Worm (Caenorhabditis elegans): Measurements from ENCODE around the gene C46G7.1.
"Not testable (repeated sequence)": the region's sequence is repeated elsewhere in the genome, so short reads cannot be mapped to it uniquely, and the experiment has no call there.

C46G7.1 gene

DNA sequence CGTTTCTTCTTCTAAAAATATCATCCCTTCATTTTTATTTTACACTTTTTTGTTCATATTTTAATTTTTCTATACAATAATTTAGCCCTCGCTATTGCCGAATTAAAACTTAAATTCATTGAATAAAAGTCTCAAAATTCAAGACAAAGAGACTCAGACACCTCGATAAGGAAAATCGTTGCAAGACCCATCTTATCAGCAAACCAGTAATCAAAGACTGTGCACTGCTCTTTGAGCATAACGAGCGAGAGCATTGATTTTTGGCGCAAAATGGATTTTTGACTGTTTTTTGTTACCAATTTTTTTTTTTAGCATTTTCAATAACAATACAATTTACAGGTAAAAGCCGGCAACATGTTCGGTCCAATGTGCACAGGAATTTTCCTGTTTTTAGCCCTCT, at the start of gene C46G7.1:
Gene C46G7.1 (plus strand): TSS at position 340 of the 400 bp plus-strand sequence.
- no peak for TF ChIP-seq unc-62 (GFP tag; optimal IDR thresholded peaks at IDR 0.05)

DNA sequence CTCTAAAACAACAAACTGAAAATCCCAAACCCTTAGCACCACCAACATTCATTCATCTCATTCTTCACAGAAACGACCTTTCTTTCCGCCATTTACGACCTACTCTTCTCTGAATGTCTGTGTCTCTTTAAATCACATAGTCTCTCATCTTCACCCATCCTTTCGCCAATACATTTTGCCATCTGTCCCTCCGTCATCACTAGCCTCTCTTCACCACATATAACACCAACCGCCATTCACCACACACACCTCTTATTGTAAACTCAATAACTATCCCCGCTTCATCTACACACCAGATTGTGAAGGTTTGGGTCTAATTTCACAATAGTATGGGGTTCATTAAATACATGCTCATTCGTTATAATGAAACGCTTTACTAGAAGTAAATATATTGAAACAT, 47.3 kb upstream of the C46G7.1 start:
- TF ChIP-seq unc-62 (GFP tag; optimal IDR thresholded peaks at IDR 0.05), result no peak

DNA sequence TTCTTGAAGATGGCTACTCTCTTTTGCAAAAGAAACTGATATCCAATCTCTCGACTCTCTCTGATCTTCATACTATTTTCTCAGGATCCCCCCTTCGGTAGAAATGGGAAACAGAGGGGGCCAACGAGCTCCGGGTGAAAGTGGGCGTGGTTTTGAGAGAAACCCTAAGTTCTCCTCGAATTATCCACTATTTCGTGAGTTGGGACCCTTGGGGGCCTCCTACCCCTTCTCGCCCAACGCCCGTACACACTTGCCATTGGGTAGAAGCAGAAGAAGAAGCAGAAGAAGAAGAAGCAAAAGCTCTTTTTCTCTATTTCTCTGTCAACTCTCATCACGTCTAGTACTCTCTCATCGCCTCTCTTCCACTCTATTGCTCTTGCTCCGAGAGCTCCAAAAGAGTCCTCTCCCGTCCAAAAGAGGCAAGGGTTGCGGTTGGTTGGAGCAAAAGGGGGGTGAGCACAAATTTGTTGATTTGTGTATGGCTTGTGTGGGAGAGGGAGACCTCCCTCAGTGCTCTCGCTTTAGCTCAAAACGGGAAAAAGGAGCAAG, 43.8 kb upstream of the C46G7.1 start:
- TF ChIP-seq unc-62 (GFP tag; optimal IDR thresholded peaks at IDR 0.05), result no peak

DNA sequence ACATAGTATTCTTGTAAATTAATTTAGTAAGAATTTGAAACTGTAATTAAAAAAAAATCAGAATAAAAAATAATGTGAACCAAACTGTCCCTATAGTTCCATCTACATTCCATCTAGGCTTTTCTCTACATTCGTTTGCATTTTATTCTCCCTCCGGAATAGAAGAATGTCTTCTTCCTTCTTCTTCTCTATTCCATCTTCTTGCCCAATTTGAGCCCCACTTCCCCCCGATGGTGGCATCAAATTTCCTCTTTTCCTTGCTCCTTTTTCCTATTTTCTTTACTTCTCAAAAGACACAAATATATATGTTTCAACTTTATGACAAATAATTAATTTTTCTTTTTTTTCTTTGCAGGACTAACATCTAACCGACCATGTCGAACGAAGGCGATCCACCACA, 42.6 kb upstream of the C46G7.1 start, which contains the start of gene unc-44:
Gene unc-44 (plus strand): TSS at position 356 of the 400 bp plus-strand sequence.
- TF ChIP-seq unc-62 (GFP tag; optimal IDR thresholded peaks at IDR 0.05), result no peak

DNA sequence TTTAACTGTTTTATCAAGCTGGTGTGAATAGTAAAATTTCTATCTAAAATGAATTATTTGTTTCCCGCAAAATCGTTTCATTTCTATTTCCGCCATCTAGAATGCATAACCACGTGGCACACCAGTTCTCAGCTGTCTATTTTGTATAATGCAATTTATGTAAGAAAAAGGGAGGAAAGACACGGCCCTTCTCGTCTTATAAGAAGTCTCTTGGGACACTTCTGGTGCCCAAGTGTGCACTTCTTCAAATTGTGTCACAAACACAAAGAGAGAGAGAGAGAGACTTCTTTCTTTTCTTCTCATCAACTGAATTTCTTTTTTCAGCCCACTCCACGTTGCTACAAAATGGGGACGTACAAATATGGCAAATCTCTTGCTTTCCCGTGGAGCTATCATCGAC, 40.5 kb upstream of the C46G7.1 start:
- TF ChIP-seq unc-62 (GFP tag; optimal IDR thresholded peaks at IDR 0.05), result no peak

DNA sequence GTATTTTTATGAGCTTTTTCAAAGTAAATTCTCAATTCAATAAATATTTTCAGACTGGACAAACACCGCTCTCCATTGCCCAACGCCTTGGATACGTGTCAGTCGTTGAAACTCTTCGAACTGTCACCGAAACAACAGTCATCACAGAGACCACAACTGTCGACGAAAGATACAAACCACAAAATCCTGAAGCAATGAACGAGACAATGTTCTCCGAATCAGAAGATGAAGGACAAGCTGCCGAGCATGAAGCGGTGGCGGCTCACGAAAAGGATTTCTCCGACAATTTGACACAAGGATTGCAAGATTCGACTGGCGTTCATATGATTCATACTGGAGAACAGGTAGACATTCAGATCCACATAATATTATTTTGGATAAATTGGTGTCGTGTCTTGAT, 38.0 kb upstream of the C46G7.1 start:
- no peak for TF ChIP-seq unc-62 (GFP tag; optimal IDR thresholded peaks at IDR 0.05)

DNA sequence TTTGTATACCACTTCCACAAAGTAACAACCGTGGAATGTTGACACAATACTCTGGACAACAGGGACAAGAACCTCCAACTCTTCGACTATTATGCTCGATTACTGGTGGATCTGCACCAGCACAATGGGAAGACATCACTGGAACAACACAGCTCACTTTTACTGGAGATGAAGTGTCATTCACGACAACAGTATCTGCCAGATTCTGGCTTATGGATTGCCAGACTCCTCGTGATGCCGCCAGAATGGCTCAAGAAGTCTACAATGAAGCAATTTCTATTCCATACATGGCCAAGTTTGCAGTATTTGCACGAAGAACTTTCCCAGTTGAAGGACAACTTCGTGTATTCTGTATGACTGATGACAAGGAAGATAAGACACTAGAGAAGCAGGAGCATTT, 34.6 kb upstream of the C46G7.1 start:
- TF ChIP-seq unc-62 (GFP tag; optimal IDR thresholded peaks at IDR 0.05), result no peak

DNA sequence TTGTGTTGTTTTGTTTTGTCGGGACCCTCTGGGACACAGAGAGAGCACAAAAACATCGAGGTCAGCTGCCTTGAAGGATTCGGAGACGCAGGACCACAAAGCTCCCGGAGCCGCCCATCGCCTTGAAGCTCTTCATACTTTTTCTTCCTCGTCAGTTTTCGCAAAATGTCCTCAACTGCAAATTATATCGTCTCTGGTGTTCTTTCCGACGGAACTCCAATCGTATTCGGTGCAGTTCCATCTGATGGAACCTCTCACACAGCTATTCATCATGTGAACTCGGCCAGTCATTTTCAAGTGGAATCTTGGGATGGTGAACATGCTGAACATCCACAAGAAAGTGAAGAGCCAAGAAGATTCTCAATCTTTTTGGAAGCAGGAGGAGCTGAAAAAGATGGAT, 32.4 kb upstream of the C46G7.1 start:
- TF ChIP-seq unc-62 (GFP tag; optimal IDR thresholded peaks at IDR 0.05), result no peak

DNA sequence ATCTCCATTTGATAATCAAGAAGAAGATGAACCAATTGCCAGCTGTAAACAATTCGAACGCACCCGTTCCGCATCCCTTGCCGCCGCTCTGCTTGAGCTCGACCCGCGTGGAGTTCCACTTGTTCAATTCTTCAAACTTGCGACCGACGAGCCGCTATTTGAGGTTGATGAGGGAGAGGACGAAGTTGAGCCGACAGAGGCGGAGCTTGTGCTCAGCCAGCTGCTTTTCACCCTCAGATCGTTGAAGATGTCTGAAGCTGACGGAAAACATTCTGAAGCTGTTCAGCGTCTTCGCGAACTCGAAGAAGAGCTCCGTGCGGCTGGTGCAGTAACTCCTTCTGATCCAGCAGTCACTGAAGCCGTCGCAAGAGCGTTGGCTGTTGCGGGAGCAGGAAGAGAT, 32.0 kb upstream of the C46G7.1 start:
- TF ChIP-seq unc-62 (GFP tag; optimal IDR thresholded peaks at IDR 0.05), result no peak

DNA sequence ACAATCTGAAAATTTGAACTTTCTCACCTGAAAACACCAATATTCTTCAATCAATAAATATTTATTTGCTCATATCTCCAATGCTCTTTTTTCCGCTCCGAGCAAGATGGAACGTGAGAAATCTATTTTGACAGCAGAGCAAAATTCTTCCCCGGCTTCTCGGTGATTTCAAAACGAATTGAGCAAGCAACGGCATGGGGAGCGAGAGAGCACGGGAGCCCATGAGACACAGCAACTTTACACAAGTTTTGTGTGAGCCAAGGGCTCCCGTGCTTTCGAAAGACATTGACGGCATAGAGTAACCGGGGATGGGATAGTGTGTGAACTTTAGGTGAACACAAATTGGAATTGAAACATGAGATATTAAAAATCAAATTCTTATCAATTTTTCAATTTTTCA, 31.0 kb upstream of the C46G7.1 start:
- no peak for TF ChIP-seq unc-62 (GFP tag; optimal IDR thresholded peaks at IDR 0.05)

DNA sequence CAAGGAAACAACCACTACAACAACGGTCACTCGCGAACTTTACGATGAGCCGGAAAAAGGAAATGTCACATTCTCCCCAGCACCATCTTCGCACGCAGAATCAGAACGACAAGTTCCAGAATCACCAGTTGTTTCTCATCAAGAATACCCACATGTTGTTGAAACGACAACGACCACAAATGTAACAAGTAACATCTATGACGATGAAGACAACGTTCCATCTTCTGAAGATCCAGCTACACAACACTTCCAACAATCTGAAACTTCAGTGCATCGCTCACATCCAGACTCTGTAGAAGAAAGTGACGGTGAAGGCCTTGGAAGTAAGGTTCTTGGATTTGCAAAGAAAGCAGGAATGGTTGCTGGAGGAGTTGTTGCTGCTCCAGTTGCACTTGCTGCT, 27.3 kb upstream of the C46G7.1 start:
- no peak for TF ChIP-seq unc-62 (GFP tag; optimal IDR thresholded peaks at IDR 0.05)

DNA sequence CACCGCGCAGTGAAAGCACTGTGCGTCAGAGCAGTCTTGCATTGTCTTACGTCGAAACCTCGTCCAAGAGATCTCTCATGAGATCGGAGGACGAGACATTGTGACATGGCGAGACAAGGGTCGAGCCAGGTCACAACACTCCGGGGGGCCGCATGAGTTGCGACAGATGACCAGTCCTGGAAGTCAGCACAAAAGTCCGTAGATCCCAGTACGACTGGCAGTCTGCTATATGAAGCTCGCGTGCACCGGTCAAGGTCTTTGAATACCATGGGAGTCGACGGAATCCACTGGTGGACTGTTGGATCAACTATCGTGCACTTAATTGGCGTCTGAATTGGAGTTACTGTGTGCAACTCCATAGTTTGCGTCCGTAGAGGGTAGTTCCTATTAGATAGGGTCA, 12.1 kb upstream of the C46G7.1 start:
- no peak for TF ChIP-seq unc-62 (GFP tag; optimal IDR thresholded peaks at IDR 0.05)

DNA sequence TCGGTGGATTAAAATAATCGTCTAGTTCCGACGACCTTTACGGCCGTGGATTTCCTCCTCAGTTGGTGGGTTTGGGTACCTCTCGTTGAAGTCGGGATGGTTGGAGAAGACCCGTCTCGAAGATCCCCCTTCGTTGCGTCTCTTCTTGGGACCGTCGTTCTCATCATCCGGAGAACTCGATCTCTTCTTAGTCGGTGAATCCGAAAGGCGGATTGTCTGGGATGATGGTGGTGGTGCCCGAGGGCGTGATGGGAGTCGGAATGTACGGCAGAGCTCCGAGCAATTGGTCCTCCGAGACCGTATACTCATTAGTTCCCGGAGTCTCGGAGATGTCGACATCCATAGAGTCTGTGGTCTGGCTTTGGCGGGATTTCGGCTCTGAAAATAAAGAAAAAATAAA, 7.5 kb upstream of the C46G7.1 start:
- TF ChIP-seq unc-62 (GFP tag; optimal IDR thresholded peaks at IDR 0.05), result no peak

DNA sequence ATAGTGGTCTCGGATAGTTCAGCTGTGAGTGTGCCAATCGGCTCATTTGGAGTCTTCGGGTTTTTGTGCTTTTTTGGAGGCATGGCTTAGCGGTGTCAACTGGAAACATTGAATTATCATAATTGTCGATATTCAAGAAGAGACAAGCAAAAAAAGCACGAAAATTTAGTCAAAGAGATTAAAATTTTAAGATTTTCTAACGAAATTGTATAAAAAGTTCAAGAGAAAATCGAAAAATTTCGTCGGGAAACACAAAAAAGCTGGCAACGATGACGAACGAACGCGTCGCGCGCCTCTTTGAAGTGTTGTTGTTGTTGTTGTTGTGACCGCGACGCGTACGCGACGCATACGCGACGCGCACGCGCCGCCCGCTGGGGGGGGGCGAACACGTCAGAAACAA, 6.3 kb upstream of the C46G7.1 start, which contains the start of gene C46G7.5:
Gene C46G7.5 (minus strand): TSS at position 101 of the 400 bp plus-strand sequence.
- TF ChIP-seq unc-62 (GFP tag; optimal IDR thresholded peaks at IDR 0.05), result no peak

DNA sequence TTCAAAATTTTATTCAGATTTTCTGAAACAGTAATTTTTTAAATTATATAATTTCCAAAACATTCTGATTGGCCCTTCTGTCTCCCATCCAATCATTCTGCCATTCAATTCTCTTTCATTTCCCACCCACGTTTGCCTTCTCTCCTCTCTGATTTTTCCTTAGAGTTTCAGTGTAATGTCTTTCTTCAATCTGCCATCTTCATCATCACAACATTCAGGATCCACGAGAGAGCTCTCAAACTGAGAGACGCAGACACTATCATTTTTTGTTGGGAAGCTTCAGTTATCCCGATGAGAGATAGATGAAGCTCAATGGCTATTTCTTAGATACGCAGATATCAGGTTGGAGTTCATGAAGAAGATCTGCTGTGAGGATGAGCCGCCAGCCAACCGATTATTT, 4.0 kb upstream of the C46G7.1 start:
- TF ChIP-seq unc-62 (GFP tag; optimal IDR thresholded peaks at IDR 0.05), result no peak

DNA sequence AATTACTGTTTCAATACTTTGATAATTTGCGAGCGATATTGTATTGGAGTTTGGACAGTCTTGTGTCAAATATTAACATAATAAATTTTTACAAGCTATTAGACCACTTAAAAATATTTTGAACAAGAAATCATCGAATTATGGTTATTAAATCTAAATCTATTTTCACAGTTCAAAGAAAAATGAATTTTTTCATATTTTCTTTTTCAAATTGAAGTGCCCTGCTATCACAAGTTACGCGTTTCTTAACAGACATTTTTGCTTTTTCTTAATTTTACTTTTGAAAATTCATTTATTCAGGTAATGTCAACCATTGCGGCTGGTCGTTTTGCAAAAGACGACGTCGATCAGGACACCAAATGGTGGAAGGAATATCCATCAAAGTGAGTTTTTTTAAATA, 2.9 kb upstream of the C46G7.1 start, which contains the start of gene C46G7.2:
Gene C46G7.2 (plus strand): TSS at position 301 of the 400 bp plus-strand sequence.
- TF ChIP-seq unc-62 (GFP tag; optimal IDR thresholded peaks at IDR 0.05), result no peak

DNA sequence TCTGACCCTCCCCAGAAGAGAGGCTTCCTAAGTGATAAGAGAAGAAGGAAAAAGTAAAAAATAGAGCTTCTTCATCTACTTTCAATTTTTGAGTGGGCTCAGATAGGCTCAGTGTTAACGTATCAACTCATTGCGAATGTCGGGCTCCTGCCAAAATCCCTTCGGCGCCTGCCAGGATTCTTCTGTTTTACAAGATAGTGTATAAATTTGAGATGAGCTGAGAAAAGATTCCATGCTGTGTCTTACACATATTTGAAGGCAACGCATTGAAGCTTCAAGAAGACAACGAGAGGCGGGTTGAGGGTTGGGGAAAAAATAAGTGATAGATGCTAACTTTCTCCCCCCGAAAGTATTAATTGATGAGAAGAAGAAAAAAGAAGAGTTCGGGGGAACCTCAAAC, 14.6 kb downstream of the C46G7.1 start:
- no peak for TF ChIP-seq unc-62 (GFP tag; optimal IDR thresholded peaks at IDR 0.05)

DNA sequence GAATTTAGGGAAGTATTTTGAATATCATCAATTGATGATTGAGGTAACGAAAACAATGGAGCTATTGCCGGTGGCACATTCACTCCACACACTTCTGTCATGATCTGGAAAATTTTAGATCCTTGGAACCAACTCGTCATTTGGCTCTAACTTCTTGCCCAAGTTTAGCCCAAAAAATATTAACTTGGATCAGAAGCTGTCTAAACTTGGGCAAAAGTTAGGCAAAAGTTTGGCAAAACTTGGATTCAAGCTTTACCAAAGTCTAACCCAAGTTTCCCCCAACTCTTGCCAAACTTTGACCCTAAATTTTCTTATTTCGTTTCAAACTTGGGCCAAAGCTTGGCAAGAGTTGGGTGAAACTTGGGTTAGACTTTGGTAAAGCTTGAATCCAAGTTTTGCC, 15.7 kb downstream of the C46G7.1 start, which contains the start of gene pqn-22:
Gene pqn-22 (minus strand): TSS at position 101 of the 400 bp plus-strand sequence.
- TF ChIP-seq unc-62 (GFP tag; optimal IDR thresholded peaks at IDR 0.05), result not testable (repeated sequence)

Measured in whole organism, dauer.